Worm (Caenorhabditis elegans): Measurements from ENCODE around the gene W02G9.4.

DNA sequence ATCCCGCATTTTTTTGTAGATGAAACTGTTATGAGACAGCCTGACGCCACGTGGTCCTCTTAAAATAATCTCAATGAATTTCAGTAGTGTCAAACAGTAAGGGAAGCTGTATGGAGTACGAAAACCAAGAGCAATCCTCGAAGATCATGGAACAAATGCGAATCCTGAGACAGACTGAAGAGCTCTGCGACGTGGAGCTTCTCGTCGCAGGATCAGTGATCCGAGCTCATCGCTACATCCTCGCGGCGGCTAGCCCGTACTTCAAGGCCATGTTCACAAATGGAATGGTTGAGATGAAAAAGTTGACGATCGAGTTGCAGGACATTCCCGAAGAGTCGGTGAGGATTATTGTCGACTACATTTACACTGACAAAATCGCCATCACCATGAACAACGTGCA, 17.5 kb downstream of the W02G9.4 start:
- TF ChIP-seq him-1 (tag; optimal IDR thresholded peaks at IDR 0.05) (no peak), dao-5 (tag; optimal IDR thresholded peaks at IDR 0.05) (no peak), W03F9.2 (tag; optimal IDR thresholded peaks at IDR 0.05) (no peak)

Data from whole organism, L4/young adult.